Worm (Caenorhabditis elegans) whole organism, L4/young adult: ENCODE results near the gene F25E5.2.

ENCODE experiments used
- dao-5 ChIP-seq: sonication (generic microtip); optimal IDR thresholded peaks from 2 replicates; lab custom pipeline; 2016; ENCODE audit warnings: missing genotype, missing genetic modification characterization, moderate library complexity, missing compliant biosample characterization
- him-1 ChIP-seq: sonication (generic microtip); optimal IDR thresholded peaks from 2 replicates; lab custom pipeline; 2016; ENCODE audit warnings: missing genotype, missing genetic modification reagents, missing genetic modification characterization, missing compliant biosample characterization

- no peak for TF ChIP-seq him-1 (tag; lab: Kevin White, UChicago)
- no peak for TF ChIP-seq dao-5
These were observed 49.2 kb downstream of the F25E5.2 start, which contains the start of gene srh-229 for ce11 chrV:7504271-7504670.
